Fruit fly (Drosophila melanogaster): Measurements from ENCODE around the gene CG14834.
A peak's percentile ranks its signal among the peaks of the same experiment; 100 is the strongest.

CG14834 gene

DNA sequence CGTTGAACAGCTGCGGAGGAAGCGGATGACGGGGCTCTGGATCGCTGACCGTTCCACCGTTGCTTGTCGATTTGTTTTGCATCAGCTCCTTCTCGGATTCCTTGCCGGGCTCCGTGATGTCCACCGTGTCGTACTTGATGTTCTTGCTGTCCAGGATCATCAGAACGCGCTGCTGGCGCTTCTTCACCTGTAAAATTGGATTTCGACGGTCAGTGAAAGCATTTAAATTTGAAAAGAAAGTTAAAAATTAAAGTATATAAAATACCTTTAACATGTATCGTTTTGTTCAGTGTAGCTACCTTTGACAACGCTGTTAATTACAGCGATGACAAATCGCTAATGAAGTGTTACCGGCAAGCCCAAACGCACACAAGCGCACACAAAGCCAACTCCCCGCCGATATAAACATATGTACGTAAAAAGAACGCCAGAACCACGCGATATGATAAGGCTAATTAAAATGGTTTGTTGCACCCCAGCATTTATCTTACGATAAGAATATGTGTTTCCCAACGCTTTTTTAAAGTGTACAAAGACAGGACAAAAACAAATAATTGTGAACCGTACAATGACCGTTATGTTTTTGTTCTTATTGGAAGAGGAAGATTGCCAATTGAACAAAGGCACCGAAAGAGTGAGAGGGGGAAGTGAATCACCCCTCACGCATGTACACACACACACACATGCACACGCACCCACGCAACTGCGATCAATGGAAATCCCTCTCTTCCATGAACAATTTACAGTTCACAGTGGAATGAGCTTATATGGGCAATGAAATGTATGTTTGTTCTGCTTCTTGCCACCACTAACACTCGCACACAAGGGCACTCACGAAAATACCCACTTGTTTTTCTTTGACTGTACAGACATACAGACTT, 21.1 kb upstream of the CG14834 start (continued):
- TF ChIP-seq CG4328 (GFP tag; optimal IDR thresholded peaks at IDR 0.05) (no peak), tin (GFP tag; optimal IDR thresholded peaks at IDR 0.05) (no peak), CG3995 (GFP tag; optimal IDR thresholded peaks at IDR 0.05) (no peak), repo (GFP tag; optimal IDR thresholded peaks at IDR 0.05) (peak; percentile 2), croc (GFP tag; conservative IDR thresholded peaks at IDR 0.05) (no peak), Hr51 (GFP tag; optimal IDR thresholded peaks at IDR 0.05) (peak in 1 of 2 experiments; percentile 40), CG1602 (GFP tag; optimal IDR thresholded peaks at IDR 0.05) (no peak), Dbx (GFP tag; IDR thresholded peaks at IDR 0.05) (0 out of 3 replicates have a peak, but pooled peaks have one; percentile 5), Abd-B (GFP tag; optimal IDR thresholded peaks at IDR 0.05) (no peak), CG18764 (GFP tag; optimal IDR thresholded peaks at IDR 0.05) (no peak), pfk (GFP tag; optimal IDR thresholded peaks at IDR 0.05) (no peak), D19B (GFP tag; optimal IDR thresholded peaks at IDR 0.05) (no peak), CG10654 (GFP tag; optimal IDR thresholded peaks at IDR 0.05) (no peak), C15 (GFP tag; IDR thresholded peaks at IDR 0.05) (no peak), CG10321 (GFP tag; IDR thresholded peaks at IDR 0.05) (no peak), CG34422 (GFP tag; IDR thresholded peaks at IDR 0.05) (peak; percentile 47; the same call in 1 of the 3 replicates), CG12942 (GFP tag; optimal IDR thresholded peaks at IDR 0.05) (peak; percentile 26), z (GFP tag; IDR thresholded peaks at IDR 0.05) (no peak), disco-r (GFP tag; optimal IDR thresholded peaks at IDR 0.05) (no peak), wor (GFP tag; IDR thresholded peaks at IDR 0.05) (no peak), CG17912 (GFP tag; optimal IDR thresholded peaks at IDR 0.05) (no peak), CG17612 (GFP tag; IDR thresholded peaks at IDR 0.05) (no peak), lilli (GFP tag; optimal IDR thresholded peaks at IDR 0.05) (peak; percentile 35), Doc2 (GFP tag; IDR thresholded peaks at IDR 0.05) (no peak), CG11695 (GFP tag; IDR thresholded peaks at IDR 0.05) (peak; percentile 62), Lim3 (GFP tag; IDR thresholded peaks at IDR 0.05) (no peak), CG9817 (tag; optimal IDR thresholded peaks at IDR 0.05) (no peak), wdn (GFP tag; IDR thresholded peaks at IDR 0.05) (no peak), slp2 (GFP tag; optimal IDR thresholded peaks at IDR 0.05) (no peak), toy (GFP tag; IDR thresholded peaks at IDR 0.05) (no peak), CG16863 (GFP tag; optimal IDR thresholded peaks at IDR 0.05) (no peak), fd96Cb (tag; optimal IDR thresholded peaks at IDR 0.05) (peak; percentile 29), nau (GFP tag; optimal IDR thresholded peaks at IDR 0.05) (no peak), dan (GFP tag; IDR thresholded peaks at IDR 0.05) (no peak), CG6272 (GFP tag; IDR thresholded peaks at IDR 0.05) (no peak), sqz (GFP tag; optimal IDR thresholded peaks at IDR 0.05) (peak; percentile 33), hbn (GFP tag; IDR thresholded peaks at IDR 0.05; ENCODE audit: partially characterized antibody) (no peak), shn (GFP tag; optimal IDR thresholded peaks at IDR 0.05) (no peak), CG3838 (GFP tag; optimal IDR thresholded peaks at IDR 0.05) (no peak), CG6654 (GFP tag; optimal IDR thresholded peaks at IDR 0.05) (no peak), CG14965 (GFP tag; optimal IDR thresholded peaks at IDR 0.05; ENCODE audit: borderline replicate concordance) (no peak), CG8359 (GFP tag; optimal IDR thresholded peaks at IDR 0.05; ENCODE audit: borderline replicate concordance) (peak; percentile 12), CG15601 (tag; optimal IDR thresholded peaks at IDR 0.05) (no peak), vvl (GFP tag; IDR thresholded peaks at IDR 0.05) (peak; percentile 49), sc (optimal IDR thresholded peaks at IDR 0.05) (no peak), sc (GFP tag; optimal IDR thresholded peaks at IDR 0.05) (no peak), pnt (GFP tag; optimal IDR thresholded peaks at IDR 0.05) (no peak), CG17186 (GFP tag; optimal IDR thresholded peaks at IDR 0.05) (no peak), CG13775 (GFP tag; optimal IDR thresholded peaks at IDR 0.05) (no peak), so (GFP tag; IDR thresholded peaks at IDR 0.05) (peak; percentile 61; the same call in 1 of the 3 replicates)
